Fruit fly (Drosophila melanogaster) whole organism, embryonic: ENCODE data around the gene pix.

Experiments
- CG10366 ChIP-seq: fragments of 200-800 bp; sonication (Bioruptor generic); IDR thresholded peaks from 2 replicates; pipeline ENCODE4 v1.3.6; 2022; ENCODE audit warnings: missing biosample characterization, missing genetic modification characterization
- CG11696 ChIP-seq: fragments of 200-800 bp; sonication (Bioruptor generic); IDR thresholded peaks from 2 replicates; pipeline ENCODE4 v1.3.6; 2022; ENCODE audit warnings: missing biosample characterization, missing genetic modification characterization
- CG15514 ChIP-seq: fragments of 200-800 bp; sonication (Bioruptor generic); optimal IDR thresholded peaks from 3 replicates; lab custom pipeline; 2017; ENCODE audit warnings: missing biosample characterization, missing genetic modification characterization, mild to moderate bottlenecking, moderate library complexity, missing genetic modification reagents
- CG17359 ChIP-seq: fragments of 200-800 bp; sonication (Bioruptor generic); optimal IDR thresholded peaks from 3 replicates; lab custom pipeline; 2018; ENCODE audit warnings: missing biosample characterization, mild to moderate bottlenecking, missing genetic modification characterization, moderate library complexity
- CG2199 ChIP-seq: fragments of 200-800 bp; sonication (Bioruptor generic); IDR thresholded peaks from 3 replicates; pipeline ENCODE4 v1.3.6; 2022; ENCODE audit warnings: missing biosample characterization, missing genetic modification characterization
- CG30403 ChIP-seq: fragments of 200-800 bp; sonication (Bioruptor generic); optimal IDR thresholded peaks from 3 replicates; lab custom pipeline; 2016; ENCODE audit warnings: missing biosample characterization, missing genetic modification characterization
- CG34224 ChIP-seq: fragments of 200-800 bp; sonication (Bioruptor generic); IDR thresholded peaks from 3 replicates; pipeline ENCODE4 v1.3.6; 2022; ENCODE audit warnings: missing biosample characterization, missing genetic modification characterization; ENCODE audit not compliant: partially characterized antibody
- CG34376 ChIP-seq: fragments of 200-800 bp; sonication (Bioruptor generic); optimal IDR thresholded peaks from 2 replicates; lab custom pipeline; 2018; ENCODE audit warnings: missing biosample characterization, mild to moderate bottlenecking, missing genetic modification characterization
- CG3726 ChIP-seq: fragments of 200-800 bp; sonication (Bioruptor generic); IDR thresholded peaks from 3 replicates; pipeline ENCODE4, ENCODE4 v1.3.6; 2022; ENCODE audit warnings: missing biosample characterization, missing genetic modification characterization
- CG8388 ChIP-seq: fragments of 200-800 bp; sonication (Bioruptor generic); optimal IDR thresholded peaks from 2 replicates; lab custom pipeline; 2019; ENCODE audit warnings: missing biosample characterization, mild to moderate bottlenecking, missing genetic modification characterization, moderate library complexity
- Dll ChIP-seq: fragments of 200-800 bp; sonication (Bioruptor generic); IDR thresholded peaks from 4 replicates; pipeline ENCODE4 v1.3.6; 2022; ENCODE audit warnings: missing biosample characterization, missing genetic modification characterization; ENCODE audit not compliant: partially characterized antibody
- Doc2 ChIP-seq: fragments of 200-800 bp; sonication (Bioruptor generic); IDR thresholded peaks from 2 replicates; pipeline ENCODE4 v1.3.6; 2022; ENCODE audit warnings: missing biosample characterization, missing genetic modification characterization
- Doc3 ChIP-seq: fragments of 200-800 bp; sonication (Bioruptor generic); IDR thresholded peaks from 3 replicates; pipeline ENCODE4 v1.3.6; 2022; ENCODE audit warnings: missing biosample characterization, missing genetic modification characterization; ENCODE audit not compliant: partially characterized antibody
- Ets65A ChIP-seq: fragments of 200-800 bp; sonication (Bioruptor generic); peaks from one replicate; lab custom pipeline; 2016; ENCODE audit warnings: missing biosample characterization, missing genetic modification characterization
- Gug ChIP-seq: fragments of 200-800 bp; sonication (Bioruptor generic); IDR thresholded peaks from 4 replicates; pipeline ENCODE4 v1.3.6; 2022; ENCODE audit warnings: missing biosample characterization, missing genetic modification characterization
- Hmr ChIP-seq: fragments of 200-800 bp; sonication (Bioruptor generic); optimal IDR thresholded peaks from 3 replicates; lab custom pipeline; 2017; ENCODE audit warnings: mild to moderate bottlenecking, missing biosample characterization, missing genetic modification reagents, missing genetic modification characterization
- Hr78 ChIP-seq, 2 experiments: fragments of 200-800 bp in 1 of 2; fragments of >200 bp in 1 of 2; sonication (Bioruptor generic) in 1 of 2; optimal IDR thresholded peaks; 2 replicates each; lab custom pipeline; 2017 to 2019; ENCODE audit warnings: missing biosample characterization in 2 of 2, missing genetic modification characterization in 2 of 2, mild to moderate bottlenecking in 1 of 2, moderate library complexity in 1 of 2
- MTF-1 ChIP-seq: fragments of 200-800 bp; sonication (Bioruptor generic); optimal IDR thresholded peaks from 2 replicates; lab custom pipeline; 2018; ENCODE audit warnings: missing biosample characterization, mild to moderate bottlenecking, missing genetic modification characterization, borderline replicate concordance
- Mes4 ChIP-seq: fragments of 200-800 bp; sonication (Bioruptor generic); optimal IDR thresholded peaks from 2 replicates; lab custom pipeline; 2016; ENCODE audit warnings: missing biosample characterization, missing genetic modification characterization
- NFAT ChIP-seq: fragments of 200-800 bp; sonication (Bioruptor generic); IDR thresholded peaks from 2 replicates; pipeline ENCODE4 v1.3.6; 2022; ENCODE audit warnings: missing biosample characterization, missing genetic modification characterization
- Nf-YB ChIP-seq: fragments of 200-800 bp; sonication (Bioruptor generic); optimal IDR thresholded peaks from 3 replicates; lab custom pipeline; 2019; ENCODE audit warnings: missing biosample characterization, mild to moderate bottlenecking, missing genetic modification characterization, moderate library complexity
- Nf-YC ChIP-seq: fragments of 200-800 bp; optimal IDR thresholded peaks from 3 replicates; lab custom pipeline; 2019; ENCODE audit warnings: missing biosample characterization, mild to moderate bottlenecking, missing genetic modification characterization, moderate library complexity
- Rx ChIP-seq: fragments of 200-800 bp; sonication (Bioruptor generic); IDR thresholded peaks from 2 replicates; pipeline ENCODE4 v1.3.6; 2022; ENCODE audit warnings: missing biosample characterization, missing genetic modification characterization
- Sry-β ChIP-seq: fragments of 200-800 bp; sonication (Bioruptor generic); optimal IDR thresholded peaks from 2 replicates; lab custom pipeline; 2018; ENCODE audit warnings: missing biosample characterization, mild to moderate bottlenecking, missing genetic modification characterization, moderate library complexity
- Xbp1 ChIP-seq: fragments of 200-800 bp; sonication (Bioruptor generic); optimal IDR thresholded peaks from 3 replicates; lab custom pipeline; 2016; ENCODE audit warnings: missing biosample characterization, mild to moderate bottlenecking, missing genetic modification characterization
- cas ChIP-seq: fragments of 200-800 bp; sonication (Bioruptor generic); IDR thresholded peaks from 2 replicates; pipeline ENCODE4 v1.3.6; 2022; ENCODE audit warnings: missing biosample characterization, missing genetic modification characterization
- cg ChIP-seq: fragments of 200-800 bp; sonication (Bioruptor generic); optimal IDR thresholded peaks from 3 replicates; lab custom pipeline; 2019; ENCODE audit warnings: missing biosample characterization, mild to moderate bottlenecking, missing genetic modification characterization, moderate library complexity
- emc ChIP-seq: fragments of 200-800 bp; sonication (Bioruptor generic); optimal IDR thresholded peaks from 2 replicates; lab custom pipeline; 2016; ENCODE audit warnings: missing biosample characterization, missing genetic modification characterization
- ewg ChIP-seq: fragments of 200-800 bp; sonication (Bioruptor generic); optimal IDR thresholded peaks from 3 replicates; lab custom pipeline; 2017; ENCODE audit warnings: mild to moderate bottlenecking, missing biosample characterization, missing genetic modification reagents, missing genetic modification characterization
- ftz-f1 ChIP-seq: fragments of 200-800 bp; sonication (Bioruptor generic); optimal IDR thresholded peaks from 2 replicates; lab custom pipeline; 2016; ENCODE audit warnings: missing biosample characterization, missing genetic modification characterization
- gcm ChIP-seq: fragments of 200-800 bp; sonication (Bioruptor generic); optimal IDR thresholded peaks from 2 replicates; lab custom pipeline; 2019; ENCODE audit warnings: missing biosample characterization, mild to moderate bottlenecking, missing genetic modification characterization, moderate library complexity
- gcm2 ChIP-seq: fragments of 200-800 bp; sonication (Bioruptor generic); optimal IDR thresholded peaks from 2 replicates; lab custom pipeline; 2016; ENCODE audit warnings: missing biosample characterization, missing genetic modification characterization
- hbn ChIP-seq: fragments of 200-800 bp; sonication (Bioruptor generic); IDR thresholded peaks from 2 replicates; pipeline ENCODE4 v1.3.6; 2022; ENCODE audit warnings: missing biosample characterization, missing genetic modification characterization; ENCODE audit not compliant: partially characterized antibody
- lilli ChIP-seq: fragments of 200-800 bp; sonication (Bioruptor generic); optimal IDR thresholded peaks from 3 replicates; lab custom pipeline; 2016; ENCODE audit warnings: missing biosample characterization, missing genetic modification characterization
- lmd ChIP-seq: fragments of 200-800 bp; sonication (Bioruptor generic); IDR thresholded peaks from 2 replicates; pipeline ENCODE4 v1.3.6; 2022; ENCODE audit warnings: missing biosample characterization, missing genetic modification characterization
- prd ChIP-seq, 3 experiments: fragments of >200 bp in 2 of 3; fragments of 200-800 bp in 1 of 3; sonication (Bioruptor generic) in 1 of 3; optimal IDR thresholded peaks in 2 of 3; IDR thresholded peaks in 1 of 3; 2 replicates in 2 of 3; 3 replicates in 1 of 3; pipeline versions ENCODE4 v1.3.6 to Lab custom; 2017 to 2022; ENCODE audit warnings: missing biosample characterization in 1 of 3, missing genetic modification characterization in 1 of 3
- row ChIP-seq: fragments of 200-800 bp; sonication (Bioruptor generic); IDR thresholded peaks from 3 replicates; pipeline ENCODE4 v1.3.6; 2022; ENCODE audit warnings: missing biosample characterization, missing genetic modification characterization
- sob ChIP-seq: fragments of 200-800 bp; sonication (Bioruptor generic); IDR thresholded peaks from 2 replicates; pipeline ENCODE4 v1.3.6; 2022; ENCODE audit warnings: missing biosample characterization, missing genetic modification characterization
- sug ChIP-seq: fragments of 200-800 bp; optimal IDR thresholded peaks from 2 replicates; lab custom pipeline; 2019; ENCODE audit warnings: missing biosample characterization, mild to moderate bottlenecking, missing genetic modification characterization, moderate library complexity
- tll ChIP-seq, 2 experiments: fragments of 200-800 bp in 1 of 2; fragments of >200 bp in 1 of 2; sonication (Bioruptor generic) in 1 of 2; optimal IDR thresholded peaks; 2 replicates each; lab custom pipeline; 2017 to 2019; ENCODE audit warnings: missing biosample characterization in 2 of 2, missing genetic modification characterization in 2 of 2, mild to moderate bottlenecking in 1 of 2, moderate library complexity in 1 of 2
- unc-4 ChIP-seq: fragments of 200-800 bp; sonication (Bioruptor generic); IDR thresholded peaks from 2 replicates; pipeline ENCODE4 v1.3.6; 2022; ENCODE audit warnings: missing biosample characterization, missing genetic modification characterization; ENCODE audit not compliant: partially characterized antibody
- vvl ChIP-seq: fragments of 200-800 bp; sonication (Bioruptor generic); IDR thresholded peaks from 2 replicates; pipeline ENCODE4 v1.3.6; 2022; ENCODE audit warnings: missing biosample characterization, missing genetic modification characterization

pix gene

DNA sequence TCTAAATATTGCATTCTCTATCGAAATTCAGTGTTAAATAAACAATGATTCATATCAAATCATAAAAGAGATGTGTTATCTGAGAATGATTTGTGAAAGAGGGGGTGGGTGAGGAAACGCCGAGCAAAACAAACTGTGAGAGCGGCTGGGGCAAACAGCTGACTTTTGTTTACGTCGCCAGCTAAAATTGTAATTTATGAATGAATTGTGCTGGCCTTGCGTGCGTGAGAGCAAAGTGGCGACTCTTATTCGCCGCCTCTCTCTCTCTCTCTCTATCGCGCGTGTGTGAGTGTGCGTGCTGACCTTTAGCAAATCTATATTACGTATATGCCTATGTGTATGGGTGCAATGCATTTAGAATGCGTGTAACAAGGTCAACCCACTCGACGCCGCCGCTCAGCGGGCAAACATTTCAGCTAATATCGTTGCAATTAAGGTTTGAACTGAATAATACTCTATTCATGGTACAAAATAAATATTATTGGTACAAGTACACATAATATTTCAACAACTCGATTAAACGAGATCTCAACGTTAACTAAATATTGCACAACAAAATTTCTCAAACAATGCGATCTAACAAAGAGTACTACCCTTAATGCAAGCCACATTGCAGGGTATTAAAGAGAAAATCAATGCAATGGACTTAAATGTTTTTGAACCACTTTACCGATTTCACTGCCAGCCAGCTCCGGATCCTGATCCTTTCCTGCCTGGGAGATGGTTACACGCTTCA is 4.3 kb upstream of the pix start (continued):
- no peak for TF ChIP-seq cas (GFP tag; lab: Robert Waterston, UW)
- peak; percentile 9 for TF ChIP-seq Ets65A
- TF ChIP-seq Hr78 (GFP tag; optimal IDR thresholded peaks at IDR 0.05; lab: Kevin White, UChicago): peak in 1 of 2 experiments; percentile 99
- TF ChIP-seq lilli: peak; percentile 28
- no peak for TF ChIP-seq Rx (GFP tag; lab: Robert Waterston, UW)
- TF ChIP-seq CG15514 (GFP tag; lab: Kevin White, UChicago): peak; percentile 19
- peak; percentile 51 for TF ChIP-seq lmd (GFP tag; lab: Robert Waterston, UW)
- TF ChIP-seq MTF-1 (GFP tag; lab: Kevin White, UChicago): no peak
- peak; percentile 5 for TF ChIP-seq CG8388
- TF ChIP-seq sob (GFP tag; lab: Robert Waterston, UW): peak; percentile 21; the same call in 1 of the 2 replicates
- peak; percentile 15; the same call in 1 of the 2 replicates for TF ChIP-seq hbn (GFP tag; lab: Robert Waterston, UW)
- peak; percentile 14 for TF ChIP-seq Xbp1 (GFP tag; lab: Kevin White, UChicago)
- TF ChIP-seq Nf-YB (GFP tag; lab: Kevin White, UChicago): peak; percentile 17
- peak; percentile 65 for TF ChIP-seq gcm
- no peak for TF ChIP-seq NFAT
- TF ChIP-seq row: peak; percentile 49; the same call in 2 of the 3 replicates
- TF ChIP-seq CG2199 (GFP tag; lab: Robert Waterston, UW): no peak
- TF ChIP-seq prd (optimal IDR thresholded peaks at IDR 0.05; lab: Kevin White, UChicago): no peak
- peak; percentile 59; the same call in 2 of the 3 replicates for TF ChIP-seq prd (GFP tag; IDR thresholded peaks at IDR 0.05; lab: Robert Waterston, UW)
- TF ChIP-seq ftz-f1: peak; percentile 94
- no peak for TF ChIP-seq emc (GFP tag; lab: Kevin White, UChicago)
- TF ChIP-seq CG34376: peak; percentile 47
- no peak for TF ChIP-seq Hmr (GFP tag; lab: Kevin White, UChicago)
- TF ChIP-seq CG17359 (tag; lab: Kevin White, UChicago): peak; percentile 52
- no peak for TF ChIP-seq gcm2 (GFP tag; lab: Kevin White, UChicago)
- no peak for TF ChIP-seq tll (GFP tag; optimal IDR thresholded peaks at IDR 0.05; lab: Kevin White, UChicago)
- TF ChIP-seq CG30403 (GFP tag; lab: Kevin White, UChicago): peak; percentile 10
- TF ChIP-seq Sry-β: no peak
- TF ChIP-seq Nf-YC (tag; lab: Kevin White, UChicago): peak; percentile 8
- 0 out of 2 replicates have a peak, but pooled peaks have one; percentile 18 for TF ChIP-seq Doc2 (GFP tag; lab: Robert Waterston, UW)
- TF ChIP-seq CG11696: 0 out of 2 replicates have a peak, but pooled peaks have one; percentile 21
- TF ChIP-seq CG10366 (GFP tag; lab: Robert Waterston, UW): peak; percentile 36; the same call in 1 of the 2 replicates
- TF ChIP-seq sug (tag; lab: Kevin White, UChicago): peak; percentile 15
- peak; percentile 71 for TF ChIP-seq Dll (GFP tag; lab: Robert Waterston, UW)
- TF ChIP-seq ewg (GFP tag; lab: Kevin White, UChicago): peak; percentile 11
- peak; percentile 44; the same call in 1 of the 3 replicates for TF ChIP-seq Doc3
- no peak for TF ChIP-seq CG3726 (GFP tag; lab: Robert Waterston, UW)
- peak; percentile 44 for TF ChIP-seq unc-4 (GFP tag; lab: Robert Waterston, UW)
- TF ChIP-seq Gug: no peak
- peak; percentile 2 for TF ChIP-seq Mes4
- TF ChIP-seq CG34224 (GFP tag; lab: Robert Waterston, UW): peak; percentile 73
- peak; percentile 24; the same call in 1 of the 2 replicates for TF ChIP-seq vvl (GFP tag; lab: Robert Waterston, UW)
- peak; percentile 92 for TF ChIP-seq cg (GFP tag; lab: Kevin White, UChicago)
